Worm (Caenorhabditis elegans) whole organism, early embryonic: Measurements from ENCODE around the gene cut-1.

Experiments
- B0310.2 ChIP-seq: sonication (generic microtip); optimal IDR thresholded peaks from 2 replicates; lab custom pipeline; 2016; ENCODE audit warnings: mild to moderate bottlenecking, missing genetic modification characterization, missing compliant biosample characterization
- F13C5.2 ChIP-seq: sonication (generic microtip); optimal IDR thresholded peaks from 2 replicates; lab custom pipeline; 2017; ENCODE audit warnings: mild to moderate bottlenecking, missing genetic modification characterization, inconsistent platforms, missing compliant biosample characterization
- aly-1 ChIP-seq: sonication (generic microtip); optimal IDR thresholded peaks from 2 replicates; lab custom pipeline; 2016; ENCODE audit warnings: missing genetic modification characterization, missing compliant biosample characterization
- ama-1 ChIP-seq: fragments of 150-350 bp; optimal IDR thresholded peaks from 2 replicates; lab custom pipeline; 2014
- ceh-13 ChIP-seq: fragments of 200-800 bp; sonication (Bioruptor generic); optimal IDR thresholded peaks from 2 replicates; lab custom pipeline; 2018; ENCODE audit warnings: mild to moderate bottlenecking, missing genetic modification characterization, missing compliant biosample characterization
- ceh-36 ChIP-seq: sonication (generic microtip); optimal IDR thresholded peaks from 2 replicates; lab custom pipeline; 2016; ENCODE audit warnings: missing genetic modification characterization, inconsistent platforms, missing compliant biosample characterization
- flt-1 ChIP-seq: fragments of 200-800 bp; sonication (Bioruptor generic); IDR thresholded peaks from 2 replicates; pipeline ENCODE4 v1.3.6; 2022; ENCODE audit warnings: missing genetic modification characterization, missing compliant biosample characterization
- hmbx-1 ChIP-seq: sonication (generic microtip); optimal IDR thresholded peaks from 2 replicates; lab custom pipeline; 2016; ENCODE audit warnings: mild to moderate bottlenecking, missing genetic modification characterization, missing compliant biosample characterization
- hmg-4 ChIP-seq: fragments of 200-800 bp; sonication (Bioruptor generic); optimal IDR thresholded peaks from 2 replicates; lab custom pipeline; 2018; ENCODE audit warnings: mild to moderate bottlenecking, missing genetic modification characterization, missing compliant biosample characterization
- hnd-1 ChIP-seq: sonication (generic microtip); optimal IDR thresholded peaks from 2 replicates; lab custom pipeline; 2016; ENCODE audit warnings: missing genetic modification characterization, missing compliant biosample characterization
- sea-1 ChIP-seq: fragments of 200-800 bp; sonication (Bioruptor generic); conservative IDR thresholded peaks from 2 replicates; pipeline ENCODE4 v1.3.6; 2022; ENCODE audit warnings: missing genetic modification characterization, missing compliant biosample characterization
- tbx-11 ChIP-seq: fragments of 200-800 bp; sonication (Bioruptor generic); IDR thresholded peaks from 2 replicates; pipeline ENCODE4 v1.3.6; 2022; ENCODE audit warnings: missing genetic modification characterization, missing compliant biosample characterization
- tra-4 ChIP-seq: sonication (generic microtip); optimal IDR thresholded peaks from 2 replicates; lab custom pipeline; 2017; ENCODE audit warnings: missing genetic modification characterization, missing compliant biosample characterization

DNA sequence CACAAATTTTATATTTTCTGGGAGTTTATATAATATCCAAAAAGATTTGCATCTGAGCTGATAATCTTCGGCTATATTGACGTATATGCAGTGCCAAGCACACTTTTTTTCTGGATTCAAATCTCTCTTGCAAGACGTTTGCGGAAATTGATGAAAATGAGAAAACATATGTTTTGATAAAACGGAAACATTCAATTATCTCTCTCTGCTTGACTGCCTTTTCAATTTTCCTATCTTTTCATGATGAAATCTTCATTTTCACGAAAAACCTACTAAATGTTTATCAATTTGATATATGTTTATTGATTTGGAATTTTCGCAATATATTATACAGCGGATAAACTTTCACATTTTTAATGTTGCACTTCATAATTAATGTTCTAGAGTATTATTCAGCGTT is 39.0 kb downstream of the cut-1 start:
- TF ChIP-seq ceh-36 (tag; lab: Kevin White, UChicago) (no peak), flt-1 (no peak), ama-1 (lab: Kevin White, UChicago) (no peak), tra-4 (tag; lab: Kevin White, UChicago) (no peak), hmg-4 (GFP tag; lab: Kevin White, UChicago) (no peak), ceh-13 (no peak), hnd-1 (tag; lab: Kevin White, UChicago) (no peak), B0310.2 (no peak), aly-1 (tag; lab: Kevin White, UChicago) (no peak), tbx-11 (GFP tag; lab: Robert Waterston, UW) (no peak), sea-1 (no peak), F13C5.2 (tag; lab: Kevin White, UChicago) (no peak), hmbx-1 (tag; lab: Kevin White, UChicago) (no peak)
